Worm (Caenorhabditis elegans): ENCODE data around the gene sqst-2.

DNA sequence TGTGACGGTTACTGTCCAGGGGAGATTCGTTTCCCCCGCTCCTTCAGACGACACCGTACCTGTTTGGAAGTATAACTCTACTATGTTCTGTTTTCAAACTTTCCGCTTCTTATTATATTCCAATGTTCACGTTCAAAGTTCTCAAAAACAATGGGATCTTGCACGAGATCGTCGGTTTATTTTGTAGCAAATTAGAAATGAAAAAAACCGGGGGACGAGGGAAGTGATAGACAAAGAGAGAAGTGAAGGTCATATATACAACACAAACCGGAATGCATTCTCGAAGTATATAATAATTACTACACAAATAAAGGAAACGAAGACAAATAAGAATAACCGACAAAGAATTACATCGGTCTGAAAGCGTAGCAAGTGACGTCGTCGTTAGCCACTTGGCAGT lies 19.1 kb downstream of the sqst-2 start:
- TF ChIP-seq snpc-4 (tag; optimal IDR thresholded peaks at IDR 0.05) (no peak), unc-39 (tag; optimal IDR thresholded peaks at IDR 0.05) (no peak), lin-32 (GFP tag; optimal IDR thresholded peaks at IDR 0.05) (no peak)

Measured in whole organism, mixed stage, embryonic.